Fruit fly (Drosophila melanogaster): ENCODE measurements around the gene dnc.

- TF ChIP-seq cnc (optimal IDR thresholded peaks at IDR 0.05) (no peak), CG7045 (GFP tag; optimal IDR thresholded peaks at IDR 0.05) (no peak), kay (GFP tag; ENCODE audit: borderline replicate concordance) (no peak), Mnt (GFP tag; optimal IDR thresholded peaks at IDR 0.05) (no peak), CG11617 (GFP tag; optimal IDR thresholded peaks at IDR 0.05) (no peak), bab1 (GFP tag; optimal IDR thresholded peaks at IDR 0.05) (no peak)
These were observed 175.3 kb downstream of the dnc start for dm6 chrX:3351560-3351959.

Data from whole organism, adult.